Fruit fly (Drosophila melanogaster): ENCODE measurements around the gene PMP34.

Gene PMP34

dm6 chr3L:4293304-4293703, 25.3 kb upstream of the PMP34 start:
- no peak for TF ChIP-seq CG15710 (tag; optimal IDR thresholded peaks at IDR 0.05)
- TF ChIP-seq CG4496 (GFP tag; IDR thresholded peaks at IDR 0.05), result 0 out of 3 replicates have a peak, but pooled peaks have one; percentile 12

- TF ChIP-seq Pif1B (GFP tag; optimal IDR thresholded peaks at IDR 0.05) (no peak), CG10348 (GFP tag; IDR thresholded peaks at IDR 0.05) (no peak), EcR (GFP tag; optimal IDR thresholded peaks at IDR 0.05) (no peak), CG13204 (GFP tag; optimal IDR thresholded peaks at IDR 0.05) (no peak), gl (tag; optimal IDR thresholded peaks at IDR 0.05) (no peak), CG15710 (tag; optimal IDR thresholded peaks at IDR 0.05) (no peak)
Observed at dm6 chr3L:4293711-4294110, 24.8 kb upstream of the PMP34 start.

- no peak for TF ChIP-seq CG9948 (tag; optimal IDR thresholded peaks at IDR 0.05)
- no peak for TF ChIP-seq CG13204 (GFP tag; optimal IDR thresholded peaks at IDR 0.05)
- no peak for TF ChIP-seq D1 (tag; optimal IDR thresholded peaks at IDR 0.05)
- no peak for TF ChIP-seq CG10348 (GFP tag; IDR thresholded peaks at IDR 0.05)
- TF ChIP-seq Pif1B (GFP tag; optimal IDR thresholded peaks at IDR 0.05), result no peak
- TF ChIP-seq EcR (GFP tag; optimal IDR thresholded peaks at IDR 0.05), result no peak
- TF ChIP-seq CG15710 (tag; optimal IDR thresholded peaks at IDR 0.05), result no peak
- no peak for TF ChIP-seq rn (GFP tag; IDR thresholded peaks at IDR 0.05)
- no peak for TF ChIP-seq CG32121 (GFP tag; IDR thresholded peaks at IDR 0.05)
- TF ChIP-seq CG8159 (tag; optimal IDR thresholded peaks at IDR 0.05), result no peak
- TF ChIP-seq gl (tag; optimal IDR thresholded peaks at IDR 0.05), result no peak
- no peak for TF ChIP-seq Pif1A (GFP tag; optimal IDR thresholded peaks at IDR 0.05)
- TF ChIP-seq fd96Ca (GFP tag; IDR thresholded peaks at IDR 0.05), result no peak
- no peak for TF ChIP-seq Ets98B (GFP tag; IDR thresholded peaks at IDR 0.05)
- no peak for TF ChIP-seq CG8301 (tag; optimal IDR thresholded peaks at IDR 0.05)
- TF ChIP-seq CG17806 (tag; optimal IDR thresholded peaks at IDR 0.05), result no peak
- TF ChIP-seq Snoo (tag; optimal IDR thresholded peaks at IDR 0.05), result no peak
- TF ChIP-seq CG14655 (GFP tag; optimal IDR thresholded peaks at IDR 0.05), result no peak
Observed at dm6 chr3L:4296760-4297159, 21.8 kb upstream of the PMP34 start.

- TF ChIP-seq Ets98B (GFP tag; IDR thresholded peaks at IDR 0.05) (0 out of 2 replicates have a peak, but pooled peaks have one; percentile 18), CG10348 (GFP tag; IDR thresholded peaks at IDR 0.05) (no peak)
Observed at dm6 chr3L:4302088-4302487, 16.5 kb upstream of the PMP34 start.

dm6 chr3L:4304244-4304959, 14.2 kb upstream of the PMP34 start:
- TF ChIP-seq gl (tag; optimal IDR thresholded peaks at IDR 0.05) (peak; percentile 47), Pif1B (GFP tag; optimal IDR thresholded peaks at IDR 0.05) (peak; percentile 85), CG10348 (GFP tag; IDR thresholded peaks at IDR 0.05) (peak; percentile 69; the same call in 1 of the 2 replicates), CG14655 (GFP tag; optimal IDR thresholded peaks at IDR 0.05) (peak; percentile 89), Pif1A (GFP tag; optimal IDR thresholded peaks at IDR 0.05) (peak; percentile 90), CG13204 (GFP tag; optimal IDR thresholded peaks at IDR 0.05) (peak; percentile 48), CG17806 (tag; optimal IDR thresholded peaks at IDR 0.05) (peak; percentile 76), Snoo (tag; optimal IDR thresholded peaks at IDR 0.05) (peak; percentile 80), rn (GFP tag; IDR thresholded peaks at IDR 0.05) (peak; percentile 77), CG9948 (tag; optimal IDR thresholded peaks at IDR 0.05) (peak; percentile 48), CG8301 (tag; optimal IDR thresholded peaks at IDR 0.05) (peak; percentile 93), CG12605 (GFP tag; IDR thresholded peaks at IDR 0.05) (peak; percentile 89), fd96Ca (GFP tag; IDR thresholded peaks at IDR 0.05) (peak; percentile 92), CG34367 (tag; optimal IDR thresholded peaks at IDR 0.05) (peak; percentile 72), Ets98B (GFP tag; IDR thresholded peaks at IDR 0.05) (peak; percentile 96), CG8159 (tag; optimal IDR thresholded peaks at IDR 0.05) (peak; percentile 69), CG4496 (GFP tag; IDR thresholded peaks at IDR 0.05) (peak; percentile 95), CG15710 (tag; optimal IDR thresholded peaks at IDR 0.05) (peak; percentile 80), D1 (tag; optimal IDR thresholded peaks at IDR 0.05) (peak; percentile 36), EcR (GFP tag; optimal IDR thresholded peaks at IDR 0.05) (no peak), CG32121 (GFP tag; IDR thresholded peaks at IDR 0.05) (peak; percentile 95)

- TF ChIP-seq CG4496 (GFP tag; IDR thresholded peaks at IDR 0.05) (0 out of 3 replicates have a peak, but pooled peaks have one; percentile 9), Pif1A (GFP tag; optimal IDR thresholded peaks at IDR 0.05) (no peak), CG34367 (tag; optimal IDR thresholded peaks at IDR 0.05) (no peak), Snoo (tag; optimal IDR thresholded peaks at IDR 0.05) (peak; percentile 47), CG10348 (GFP tag; IDR thresholded peaks at IDR 0.05) (no peak)
Observed at dm6 chr3L:4307691-4308383, 10.7 kb upstream of the PMP34 start, which contains the start of gene dyl. TSS of gene dyl (minus strand) at chr3L:4307718.

All from whole organism, pupa.